Worm (Caenorhabditis elegans) whole organism, young adult: ENCODE results near the gene cdgs-1.

Experiments
- F33H1.4 ChIP-seq: fragments of 200-800 bp; sonication (Bioruptor generic); IDR thresholded peaks from 2 replicates; pipeline ENCODE4 v1.3.6; 2022; ENCODE audit warnings: missing genetic modification reagents, missing genetic modification characterization, missing compliant biosample characterization
- aptf-2 ChIP-seq: fragments of 200-800 bp; sonication (Bioruptor generic); conservative IDR thresholded peaks from 2 replicates; pipeline ENCODE4 v1.3.6; 2022; ENCODE audit warnings: missing genetic modification reagents, missing genetic modification characterization, missing compliant biosample characterization
- bed-1 ChIP-seq: fragments of 200-800 bp; sonication (Bioruptor generic); IDR thresholded peaks from 2 replicates; pipeline ENCODE4 v1.3.6; 2022; ENCODE audit warnings: missing genetic modification reagents, missing genetic modification characterization, missing compliant biosample characterization
- dpl-1 ChIP-seq: fragments of 150-350 bp; optimal IDR thresholded peaks from 2 replicates; lab custom pipeline; 2014; ENCODE audit warnings: missing biosample characterization, missing genetic modification reagents, missing genetic modification characterization
- let-607 ChIP-seq, 2 experiments: fragments of 200-800 bp in 1 of 2; sonication (Bioruptor generic) in 1 of 2; sonication (generic microtip) in 1 of 2; optimal IDR thresholded peaks; 2 replicates each; lab custom pipeline; 2016 to 2018; ENCODE audit warnings: mild to moderate bottlenecking in 2 of 2, missing compliant biosample characterization in 2 of 2, missing genetic modification characterization in 2 of 2, moderate library complexity in 2 of 2, missing genotype in 1 of 2
- sea-2 ChIP-seq: fragments of 200-800 bp; sonication (Bioruptor generic); IDR thresholded peaks from 2 replicates; pipeline ENCODE4 v1.3.6; 2022; ENCODE audit warnings: missing genetic modification characterization, missing compliant biosample characterization
- snpc-1.1 ChIP-seq: sonication (generic microtip); optimal IDR thresholded peaks from 2 replicates; lab custom pipeline; 2017; ENCODE audit warnings: missing genetic modification characterization, mild to moderate bottlenecking, missing compliant biosample characterization, antibody characterized with exemption, moderate library complexity, missing genotype, missing genetic modification reagents; ENCODE audit not compliant: insufficient read depth

DNA sequence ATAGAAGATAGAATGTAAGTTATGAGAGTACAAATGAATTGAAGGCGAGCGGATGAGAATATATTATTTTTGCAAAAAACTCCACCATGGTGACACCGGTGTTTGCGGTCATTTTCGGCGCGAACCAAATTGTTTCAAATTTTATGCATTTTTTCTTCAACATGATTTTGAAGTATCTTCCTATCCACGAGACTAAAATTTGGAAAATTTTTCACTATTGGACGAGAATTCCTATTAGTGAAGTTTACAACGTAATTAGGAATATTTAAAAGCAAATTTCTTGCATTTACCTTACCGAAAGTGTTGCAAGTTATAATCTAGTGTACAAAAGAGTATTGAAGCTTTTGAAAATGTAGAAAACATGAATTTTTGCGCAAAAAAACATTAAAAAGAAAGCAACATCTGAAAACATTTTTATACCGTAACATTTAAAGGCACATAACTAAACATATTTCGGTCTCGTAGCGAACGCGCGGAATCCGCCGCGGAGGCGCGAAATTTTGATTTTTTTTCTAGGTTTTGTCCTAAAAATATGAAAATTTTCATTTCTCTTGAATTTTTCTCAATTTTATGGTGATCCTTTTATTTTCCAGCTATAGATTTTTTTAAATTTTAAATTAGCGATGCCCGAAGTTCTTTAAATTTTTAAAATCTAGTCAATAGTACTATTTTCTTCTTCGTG lies 19.0 kb downstream of the cdgs-1 start, which contains the start of gene sgo-1:
- no peak for TF ChIP-seq bed-1 (GFP tag; lab: Robert Waterston, UW)
- TF ChIP-seq snpc-1.1 (tag; lab: Kevin White, UChicago) = peak; percentile 53
- no peak for TF ChIP-seq sea-2 (GFP tag; lab: Robert Waterston, UW)
- no peak for TF ChIP-seq let-607 (tag; optimal IDR thresholded peaks at IDR 0.05; lab: Kevin White, UChicago)
- TF ChIP-seq dpl-1 = peak; percentile 95
- no peak for TF ChIP-seq aptf-2 (GFP tag; lab: Robert Waterston, UW)
- peak; percentile 100 for TF ChIP-seq F33H1.4 (GFP tag; lab: Robert Waterston, UW)
